Worm (Caenorhabditis elegans) whole organism, mixed stage, embryonic: ENCODE results near the gene W08E12.4.

ENCODE experiments used
- M03D4.4 ChIP-seq: sonication (generic microtip); optimal IDR thresholded peaks from 2 replicates; lab custom pipeline; 2017; ENCODE audit warnings: mild to moderate bottlenecking, missing genetic modification characterization, missing compliant biosample characterization
- bed-3 ChIP-seq: fragments of 200-800 bp; sonication (Bioruptor generic); optimal IDR thresholded peaks from 3 replicates; lab custom pipeline; 2018; ENCODE audit warnings: mild to moderate bottlenecking, missing genetic modification characterization, moderate library complexity, missing compliant biosample characterization
- blmp-1 ChIP-seq: fragments of 150-350 bp; optimal IDR thresholded peaks from 2 replicates; lab custom pipeline; 2014; ENCODE audit warnings: missing biosample characterization, missing genetic modification characterization
- ceh-39 ChIP-seq: fragments of 150-350 bp; optimal IDR thresholded peaks from 2 replicates; lab custom pipeline; 2014; ENCODE audit warnings: missing biosample characterization, missing genetic modification characterization
- ceh-43 ChIP-seq: fragments of 200-800 bp; sonication (Bioruptor generic); optimal IDR thresholded peaks from 2 replicates; lab custom pipeline; 2018; ENCODE audit warnings: mild to moderate bottlenecking, missing genetic modification characterization, moderate library complexity, missing compliant biosample characterization
- ceh-83 ChIP-seq: fragments of 200-800 bp; sonication (Bioruptor generic); optimal IDR thresholded peaks from 2 replicates; lab custom pipeline; 2018; ENCODE audit warnings: mild to moderate bottlenecking, missing genetic modification characterization, missing compliant biosample characterization
- ces-1 ChIP-seq: fragments of 150-350 bp; optimal IDR thresholded peaks from 2 replicates; lab custom pipeline; 2014; ENCODE audit warnings: missing biosample characterization, missing genetic modification reagents, missing genetic modification characterization
- cnd-1 ChIP-seq: fragments of 200-800 bp; sonication (Bioruptor generic); optimal IDR thresholded peaks from 2 replicates; lab custom pipeline; 2018; ENCODE audit warnings: mild to moderate bottlenecking, missing genetic modification characterization, missing compliant biosample characterization
- drap-1 ChIP-seq: fragments of 200-800 bp; sonication (Bioruptor generic); optimal IDR thresholded peaks from 3 replicates; lab custom pipeline; 2018; ENCODE audit warnings: mild to moderate bottlenecking, missing genetic modification characterization, missing compliant biosample characterization
- elt-1 ChIP-seq: sonication (generic microtip); optimal IDR thresholded peaks from 2 replicates; lab custom pipeline; 2017; ENCODE audit warnings: missing genetic modification characterization, mild to moderate bottlenecking, missing compliant biosample characterization, antibody characterized with exemption, moderate library complexity, borderline replicate concordance; ENCODE audit not compliant: insufficient read depth
- elt-3 ChIP-seq: fragments of 150-350 bp; optimal IDR thresholded peaks from 2 replicates; lab custom pipeline; 2014; ENCODE audit warnings: missing biosample characterization, missing genetic modification characterization
- flh-1 ChIP-seq: fragments of 200-800 bp; sonication (Bioruptor generic); optimal IDR thresholded peaks from 2 replicates; lab custom pipeline; 2018; ENCODE audit warnings: mild to moderate bottlenecking, missing genetic modification characterization, moderate library complexity, missing compliant biosample characterization
- ham-2 ChIP-seq: fragments of 200-800 bp; sonication (Bioruptor generic); optimal IDR thresholded peaks from 2 replicates; lab custom pipeline; 2018; ENCODE audit warnings: mild to moderate bottlenecking, missing genetic modification characterization, missing compliant biosample characterization
- hlh-1 ChIP-seq: fragments of 150-350 bp; optimal IDR thresholded peaks from 2 replicates; lab custom pipeline; 2014; ENCODE audit warnings: missing biosample characterization, missing genetic modification reagents, missing genetic modification characterization
- lin-13 ChIP-seq: fragments of 150-350 bp; optimal IDR thresholded peaks from 2 replicates; lab custom pipeline; 2014; ENCODE audit warnings: missing biosample characterization, missing genetic modification characterization
- lin-32 ChIP-seq: fragments of 200-800 bp; sonication (Bioruptor generic); optimal IDR thresholded peaks from 2 replicates; lab custom pipeline; 2018; ENCODE audit warnings: mild to moderate bottlenecking, missing genetic modification characterization, missing compliant biosample characterization
- lsy-2 ChIP-seq: fragments of 150-350 bp; optimal IDR thresholded peaks from 2 replicates; lab custom pipeline; 2014; ENCODE audit warnings: missing biosample characterization, missing genetic modification characterization
- mab-5 ChIP-seq: fragments of 150-350 bp; optimal IDR thresholded peaks from 2 replicates; lab custom pipeline; 2014; ENCODE audit warnings: missing biosample characterization, missing genetic modification characterization
- mep-1 ChIP-seq: fragments of 150-350 bp; optimal IDR thresholded peaks from 2 replicates; lab custom pipeline; 2017; ENCODE audit warnings: missing biosample characterization, missing genetic modification reagents, missing genetic modification characterization, inconsistent platforms
- mls-2 ChIP-seq: sonication (generic microtip); optimal IDR thresholded peaks from 2 replicates; lab custom pipeline; 2016; ENCODE audit warnings: mild to moderate bottlenecking, missing genetic modification characterization, moderate library complexity, missing compliant biosample characterization
- nhr-12 ChIP-seq: fragments of 150-350 bp; optimal IDR thresholded peaks from 2 replicates; lab custom pipeline; 2014; ENCODE audit warnings: missing biosample characterization, missing genetic modification characterization
- nhr-2 ChIP-seq: fragments of 150-350 bp; optimal IDR thresholded peaks from 2 replicates; lab custom pipeline; 2014; ENCODE audit warnings: missing biosample characterization, missing genetic modification characterization
- nhr-237 ChIP-seq: fragments of 150-350 bp; optimal IDR thresholded peaks from 2 replicates; lab custom pipeline; 2014; ENCODE audit warnings: missing biosample characterization, missing genetic modification characterization
- nhr-28 ChIP-seq: fragments of 150-350 bp; optimal IDR thresholded peaks from 2 replicates; lab custom pipeline; 2014; ENCODE audit warnings: missing biosample characterization, missing genetic modification characterization
- nhr-76 ChIP-seq: sonication (generic microtip); optimal IDR thresholded peaks from 2 replicates; lab custom pipeline; 2017; ENCODE audit warnings: missing biosample characterization, missing genetic modification characterization
- pha-4 ChIP-seq: fragments of 150-350 bp; optimal IDR thresholded peaks from 2 replicates; lab custom pipeline; 2018; ENCODE audit warnings: missing biosample characterization, missing genetic modification reagents, missing genetic modification characterization
- sem-2 ChIP-seq: fragments of 200-800 bp; sonication (Bioruptor generic); optimal IDR thresholded peaks from 2 replicates; lab custom pipeline; 2018; ENCODE audit warnings: mild to moderate bottlenecking, missing genetic modification characterization, missing compliant biosample characterization
- snpc-4 ChIP-seq: fragments of 150-350 bp; optimal IDR thresholded peaks from 2 replicates; lab custom pipeline; 2014; ENCODE audit warnings: missing biosample characterization, missing genetic modification characterization
- sptf-1 ChIP-seq: sonication (generic microtip); optimal IDR thresholded peaks from 2 replicates; lab custom pipeline; 2017; ENCODE audit warnings: mild to moderate bottlenecking, missing genetic modification characterization, moderate library complexity, missing compliant biosample characterization
- tbx-8 ChIP-seq: fragments of 200-800 bp; sonication (Bioruptor generic); optimal IDR thresholded peaks from 2 replicates; lab custom pipeline; 2018; ENCODE audit warnings: mild to moderate bottlenecking, missing genetic modification characterization, moderate library complexity, missing compliant biosample characterization
- unc-120 ChIP-seq: sonication (generic microtip); optimal IDR thresholded peaks from 2 replicates; lab custom pipeline; 2017; ENCODE audit warnings: missing genetic modification characterization, missing compliant biosample characterization; ENCODE audit not compliant: poor library complexity, severe bottlenecking
- unc-39 ChIP-seq: fragments of 150-350 bp; optimal IDR thresholded peaks from 2 replicates; lab custom pipeline; 2014; ENCODE audit warnings: missing biosample characterization, missing genetic modification characterization
- unc-62 ChIP-seq: fragments of 150-350 bp; optimal IDR thresholded peaks from 2 replicates; lab custom pipeline; 2014; ENCODE audit warnings: missing biosample characterization, missing genetic modification reagents, missing genetic modification characterization
- zip-8 ChIP-seq: fragments of 150-350 bp; optimal IDR thresholded peaks from 2 replicates; lab custom pipeline; 2014; ENCODE audit warnings: missing biosample characterization, missing genetic modification characterization
- ztf-11 ChIP-seq: fragments of 150-350 bp; optimal IDR thresholded peaks from 2 replicates; lab custom pipeline; 2014; ENCODE audit warnings: missing biosample characterization, missing genetic modification characterization

W08E12.4 gene

ce11 chrIV:3293800-3294493 lies 8.2 kb upstream of the W08E12.4 start:
- no peak for TF ChIP-seq lsy-2
- TF ChIP-seq ceh-83 (GFP tag; lab: Kevin White, UChicago), result no peak
- TF ChIP-seq mep-1 (tag; lab: Kevin White, UChicago), result no peak
- TF ChIP-seq pha-4 (tag; lab: Kevin White, UChicago), result no peak
- TF ChIP-seq lin-13, result no peak
- TF ChIP-seq nhr-2 (tag; lab: Kevin White, UChicago), result no peak
- TF ChIP-seq nhr-12 (tag; lab: Kevin White, UChicago), result no peak
- no peak for TF ChIP-seq M03D4.4
- no peak for TF ChIP-seq sptf-1 (tag; lab: Kevin White, UChicago)
- TF ChIP-seq cnd-1, result no peak
- no peak for TF ChIP-seq bed-3
- no peak for TF ChIP-seq ztf-11
- TF ChIP-seq nhr-76 (tag; lab: Kevin White, UChicago), result no peak
- TF ChIP-seq ceh-43 (GFP tag; lab: Kevin White, UChicago), result no peak
- TF ChIP-seq drap-1, result no peak
- no peak for TF ChIP-seq lin-32
- TF ChIP-seq mls-2 (tag; lab: Kevin White, UChicago), result no peak

- peak; percentile 99 for TF ChIP-seq mep-1 (tag; lab: Kevin White, UChicago)
- no peak for TF ChIP-seq unc-39
- TF ChIP-seq ceh-83 (GFP tag; lab: Kevin White, UChicago), result peak; percentile 25
- peak; percentile 53 for TF ChIP-seq mls-2 (tag; lab: Kevin White, UChicago)
- peak; percentile 40 for TF ChIP-seq ceh-43 (GFP tag; lab: Kevin White, UChicago)
- TF ChIP-seq nhr-2 (tag; lab: Kevin White, UChicago), result no peak
- TF ChIP-seq nhr-28 (tag; lab: Kevin White, UChicago), result peak; percentile 25
- peak; percentile 25 for TF ChIP-seq tbx-8 (GFP tag; lab: Kevin White, UChicago)
- no peak for TF ChIP-seq elt-1
- no peak for TF ChIP-seq ztf-11
- peak; percentile 77 for TF ChIP-seq ceh-39 (tag; lab: Kevin White, UChicago)
- no peak for TF ChIP-seq zip-8 (tag; lab: Kevin White, UChicago)
- peak; percentile 36 for TF ChIP-seq drap-1
- peak; percentile 51 for TF ChIP-seq unc-120 (tag; lab: Kevin White, UChicago)
- peak; percentile 46 for TF ChIP-seq mab-5 (tag; lab: Kevin White, UChicago)
- TF ChIP-seq pha-4 (tag; lab: Kevin White, UChicago), result peak; percentile 89
- peak; percentile 77 for TF ChIP-seq cnd-1
- TF ChIP-seq bed-3, result peak; percentile 28
- no peak for TF ChIP-seq snpc-4 (tag; lab: Kevin White, UChicago)
- peak; percentile 69 for TF ChIP-seq M03D4.4
- TF ChIP-seq blmp-1 (tag; lab: Kevin White, UChicago), result peak; percentile 45
- TF ChIP-seq sptf-1 (tag; lab: Kevin White, UChicago), result peak; percentile 82
- no peak for TF ChIP-seq ham-2 (GFP tag; lab: Kevin White, UChicago)
- TF ChIP-seq sem-2 (GFP tag; lab: Kevin White, UChicago), result no peak
- no peak for TF ChIP-seq nhr-12 (tag; lab: Kevin White, UChicago)
- peak; percentile 84 for TF ChIP-seq hlh-1 (tag; lab: Kevin White, UChicago)
- peak; percentile 95 for TF ChIP-seq lin-13
- TF ChIP-seq nhr-237 (tag; lab: Kevin White, UChicago), result peak; percentile 96
- TF ChIP-seq ces-1 (GFP tag; lab: Kevin White, UChicago), result no peak
- peak; percentile 51 for TF ChIP-seq unc-62 (GFP tag; lab: Kevin White, UChicago)
- TF ChIP-seq lin-32, result no peak
- TF ChIP-seq elt-3 (tag; lab: Kevin White, UChicago), result no peak
- TF ChIP-seq lsy-2, result peak; percentile 91
- TF ChIP-seq flh-1, result no peak
- no peak for TF ChIP-seq nhr-76 (tag; lab: Kevin White, UChicago)
Measured at ce11 chrIV:3294553-3295185, 7.5 kb upstream of the W08E12.4 start, which contains the start of gene W08E12.7. Gene W08E12.7 (plus strand): TSS chrIV:3295135.
